Worm (Caenorhabditis elegans): ENCODE measurements around the gene srv-3.

srv-3 gene

DNA sequence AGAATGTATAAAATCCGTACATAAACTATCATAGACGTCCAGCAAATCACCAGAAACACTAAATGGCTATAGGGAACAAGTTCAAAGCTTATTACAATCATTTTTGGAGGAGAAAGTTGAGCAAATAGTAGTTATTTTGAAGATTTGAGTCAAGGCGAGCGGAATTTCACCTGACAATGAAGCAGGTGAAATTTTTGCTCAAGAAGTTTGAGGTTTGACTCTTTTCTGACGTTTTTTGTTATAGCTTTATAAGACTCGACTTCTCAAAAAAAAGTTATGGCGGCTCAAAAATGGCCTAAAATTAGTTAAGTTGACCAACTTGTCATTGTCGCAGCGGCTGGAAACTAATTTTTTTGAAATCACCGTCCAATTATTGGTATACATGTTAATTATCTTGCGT lies at the start of gene srv-3:
Gene srv-3 (minus strand): TSS at position 101 of the 400 bp plus-strand sequence.
- TF ChIP-seq nhr-6 (tag; optimal IDR thresholded peaks at IDR 0.05) = no peak

DNA sequence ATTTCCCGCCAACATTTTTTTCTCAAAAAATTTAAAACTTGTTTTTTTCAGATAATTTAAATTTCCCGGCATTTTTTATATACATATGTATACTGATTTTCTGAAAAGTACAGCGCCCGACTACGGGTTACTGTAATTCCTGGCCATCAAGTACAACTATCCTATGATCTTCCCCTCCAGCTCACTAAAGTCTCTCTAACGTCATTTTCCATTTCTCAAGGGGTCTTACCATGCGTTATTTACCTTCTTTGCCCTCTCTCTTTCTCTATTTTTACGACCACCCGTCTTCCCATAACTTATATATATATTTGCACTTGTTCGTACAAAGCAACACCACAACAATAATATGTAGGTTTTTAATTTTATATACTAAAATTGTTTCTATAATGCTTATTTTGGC lies 47.5 kb upstream of the srv-3 start, which contains the start of gene W04E12.9:
Gene W04E12.9 (plus strand): TSS at position 301 of the 400 bp plus-strand sequence.
- TF ChIP-seq ztf-1 (GFP tag; conservative IDR thresholded peaks at IDR 0.05) (no peak), zag-1 (tag; optimal IDR thresholded peaks at IDR 0.05) (no peak), lin-13 (GFP tag; optimal IDR thresholded peaks at IDR 0.05) (no peak), snpc-4 (tag; optimal IDR thresholded peaks at IDR 0.05) (no peak), ztf-4 (tag; optimal IDR thresholded peaks at IDR 0.05) (no peak), Y55F3AM.14 (GFP tag; optimal IDR thresholded peaks at IDR 0.05) (no peak)

DNA sequence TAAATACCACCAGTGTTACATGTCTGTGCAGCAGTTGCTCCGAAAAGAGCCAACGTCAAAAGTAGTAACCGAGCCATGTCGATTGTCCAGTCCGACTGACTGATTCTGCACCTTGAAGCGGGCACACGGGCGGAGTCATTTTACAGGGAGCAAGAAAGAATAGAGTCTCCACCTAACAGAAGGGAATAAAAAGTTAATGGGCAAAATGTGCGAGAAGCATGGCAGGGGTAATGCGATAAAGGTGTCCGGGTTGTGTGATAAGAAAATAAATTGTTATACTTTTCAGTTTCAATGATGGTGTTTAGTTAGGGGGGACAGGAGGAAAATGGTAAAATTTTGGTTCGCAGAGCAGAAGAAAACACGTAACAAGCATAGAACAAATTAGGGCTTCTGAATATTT lies 46.5 kb upstream of the srv-3 start, which contains the start of gene clec-50:
Gene clec-50 (minus strand): TSS at position 109 of the 400 bp plus-strand sequence.
- no peak for TF ChIP-seq elt-1 (tag; optimal IDR thresholded peaks at IDR 0.05)
- TF ChIP-seq fos-1 (tag; optimal IDR thresholded peaks at IDR 0.05) = peak; percentile 90
- no peak for TF ChIP-seq nhr-77 (tag; optimal IDR thresholded peaks at IDR 0.05)
- no peak for TF ChIP-seq mab-5 (tag; optimal IDR thresholded peaks at IDR 0.05)
- peak; percentile 61 for TF ChIP-seq sma-9 (GFP tag; optimal IDR thresholded peaks at IDR 0.05)
- no peak for TF ChIP-seq sma-9 (tag; optimal IDR thresholded peaks at IDR 0.05)
- no peak for TF ChIP-seq zag-1 (tag; optimal IDR thresholded peaks at IDR 0.05)
- TF ChIP-seq nhr-21 (tag; optimal IDR thresholded peaks at IDR 0.05) = no peak
- TF ChIP-seq mdl-1 (tag; optimal IDR thresholded peaks at IDR 0.05) = no peak
- peak; percentile 10 for TF ChIP-seq crh-2 (tag; optimal IDR thresholded peaks at IDR 0.05)
- no peak for TF ChIP-seq ZK546.5 (tag; optimal IDR thresholded peaks at IDR 0.05)
- no peak for TF ChIP-seq lin-39 (tag; optimal IDR thresholded peaks at IDR 0.05)
- TF ChIP-seq lsy-2 (tag; optimal IDR thresholded peaks at IDR 0.05) = no peak
- no peak for TF ChIP-seq unc-55 (GFP tag; optimal IDR thresholded peaks at IDR 0.05)
- no peak for TF ChIP-seq lin-11 (tag; optimal IDR thresholded peaks at IDR 0.05)
- no peak for TF ChIP-seq elt-3 (tag; optimal IDR thresholded peaks at IDR 0.05)
- peak; percentile 13 for TF ChIP-seq gmeb-1 (tag; optimal IDR thresholded peaks at IDR 0.05)
- no peak for TF ChIP-seq nhr-12 (tag; optimal IDR thresholded peaks at IDR 0.05)
- TF ChIP-seq lin-13 (GFP tag; optimal IDR thresholded peaks at IDR 0.05) = no peak

DNA sequence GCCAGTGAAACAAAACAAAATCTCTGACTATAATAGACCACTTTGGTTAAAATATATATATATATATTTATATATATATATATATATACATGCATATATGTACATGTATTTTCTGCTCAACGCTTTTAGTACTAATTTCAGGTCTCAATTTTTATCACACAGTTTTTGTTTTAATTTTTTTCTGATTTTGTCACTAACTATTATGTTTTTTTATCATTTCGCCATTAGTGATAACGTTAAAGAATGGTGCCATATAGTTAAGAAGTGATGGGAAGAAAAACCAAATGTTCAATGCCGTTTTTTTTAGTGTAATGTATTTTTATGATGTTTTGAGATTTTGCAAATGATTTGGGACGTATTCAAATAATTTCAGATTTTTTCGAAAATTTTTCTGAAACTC lies 45.6 kb upstream of the srv-3 start:
- TF ChIP-seq nhr-237 (tag; optimal IDR thresholded peaks at IDR 0.05) = no peak
- no peak for TF ChIP-seq nhr-23 (tag; optimal IDR thresholded peaks at IDR 0.05)
- no peak for TF ChIP-seq lin-39 (tag; optimal IDR thresholded peaks at IDR 0.05)
- TF ChIP-seq dmd-4 (tag; optimal IDR thresholded peaks at IDR 0.05) = no peak
- TF ChIP-seq aly-2 (tag; optimal IDR thresholded peaks at IDR 0.05) = no peak
- TF ChIP-seq nhr-12 (tag; optimal IDR thresholded peaks at IDR 0.05) = no peak
- no peak for TF ChIP-seq R02D3.7 (tag; optimal IDR thresholded peaks at IDR 0.05)
- no peak for TF ChIP-seq ztf-11 (tag; optimal IDR thresholded peaks at IDR 0.05)
- TF ChIP-seq snpc-4 (tag; optimal IDR thresholded peaks at IDR 0.05) = no peak
- TF ChIP-seq crh-2 (tag; optimal IDR thresholded peaks at IDR 0.05) = no peak
- TF ChIP-seq ztf-4 (tag; optimal IDR thresholded peaks at IDR 0.05) = no peak
- no peak for TF ChIP-seq sma-3 (GFP tag; optimal IDR thresholded peaks at IDR 0.05)
- TF ChIP-seq ZK546.5 (tag; optimal IDR thresholded peaks at IDR 0.05) = no peak
- no peak for TF ChIP-seq sma-9 (GFP tag; optimal IDR thresholded peaks at IDR 0.05)
- no peak for TF ChIP-seq sma-9 (tag; optimal IDR thresholded peaks at IDR 0.05)
- no peak for TF ChIP-seq lin-13 (GFP tag; optimal IDR thresholded peaks at IDR 0.05)
- TF ChIP-seq elt-1 (tag; optimal IDR thresholded peaks at IDR 0.05) = no peak
- TF ChIP-seq nhr-25 (tag; optimal IDR thresholded peaks at IDR 0.05) = no peak
- no peak for TF ChIP-seq nhr-10 (tag; optimal IDR thresholded peaks at IDR 0.05)
- no peak for TF ChIP-seq sem-4 (tag; optimal IDR thresholded peaks at IDR 0.05)
- TF ChIP-seq ceh-16 (tag; optimal IDR thresholded peaks at IDR 0.05) = no peak

DNA sequence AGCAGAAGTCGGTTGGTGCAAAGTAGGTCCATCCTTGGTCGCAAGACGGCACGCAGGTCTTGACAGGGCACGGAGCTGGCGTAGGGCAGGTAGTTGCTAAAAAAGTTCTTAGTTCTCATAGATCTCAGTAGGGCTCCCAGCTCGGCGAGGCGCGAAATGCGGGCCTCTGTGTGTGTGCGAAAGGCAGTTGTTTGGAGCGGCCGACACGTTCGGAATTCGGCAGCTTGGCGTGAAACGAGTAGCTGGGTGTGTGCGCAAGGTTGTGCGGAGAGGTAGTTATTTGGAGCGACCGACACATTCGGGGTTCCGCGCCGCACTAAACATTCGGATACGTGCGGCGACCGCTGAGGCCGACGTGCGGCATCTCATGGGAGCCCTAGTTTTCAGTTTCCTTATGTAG lies 44.1 kb upstream of the srv-3 start:
- TF ChIP-seq aly-2 (tag; optimal IDR thresholded peaks at IDR 0.05) = no peak
- no peak for TF ChIP-seq lin-11 (tag; optimal IDR thresholded peaks at IDR 0.05)
- TF ChIP-seq C34F6.9 (tag; optimal IDR thresholded peaks at IDR 0.05) = no peak
